Worm (Caenorhabditis elegans) whole organism, young adult: ENCODE data around the gene F54B11.9.

Source experiments
- C17E4.6 ChIP-seq: fragments of 200-800 bp; sonication (Bioruptor generic); IDR thresholded peaks from 2 replicates; pipeline ENCODE4 v1.3.6; 2022; ENCODE audit warnings: missing genetic modification reagents, missing genetic modification characterization, missing compliant biosample characterization
- F10E7.11 ChIP-seq: sonication (generic microtip); optimal IDR thresholded peaks from 2 replicates; lab custom pipeline; 2017; ENCODE audit warnings: mild to moderate bottlenecking, missing genetic modification characterization, moderate library complexity, missing compliant biosample characterization
- F37B4.10 ChIP-seq: fragments of 200-800 bp; sonication (Bioruptor generic); IDR thresholded peaks from 2 replicates; pipeline ENCODE4 v1.3.6; 2022; ENCODE audit warnings: missing genetic modification characterization, missing compliant biosample characterization
- F39B2.1 ChIP-seq: fragments of 200-800 bp; sonication (Bioruptor generic); IDR thresholded peaks from 2 replicates; pipeline ENCODE4 v1.3.6; 2022; ENCODE audit warnings: missing genetic modification reagents, missing genetic modification characterization, missing compliant biosample characterization
- F52B5.7 ChIP-seq: sonication (generic microtip); optimal IDR thresholded peaks from 2 replicates; lab custom pipeline; 2016; ENCODE audit warnings: mild to moderate bottlenecking, missing genetic modification characterization, missing compliant biosample characterization
- K11D2.4 ChIP-seq: fragments of 200-800 bp; sonication (Bioruptor generic); IDR thresholded peaks from 2 replicates; pipeline ENCODE4 v1.3.6; 2022; ENCODE audit warnings: missing genetic modification reagents, missing genetic modification characterization, missing compliant biosample characterization
- K12H6.12 ChIP-seq: fragments of 200-800 bp; sonication (Bioruptor generic); optimal IDR thresholded peaks from 2 replicates; lab custom pipeline; 2018; ENCODE audit warnings: mild to moderate bottlenecking, missing genetic modification characterization, missing compliant biosample characterization
- T26A5.8 ChIP-seq: sonication (generic microtip); optimal IDR thresholded peaks from 2 replicates; lab custom pipeline; 2016; ENCODE audit warnings: missing genetic modification characterization, missing compliant biosample characterization
- Y67H2A.10 ChIP-seq: fragments of 200-800 bp; sonication (Bioruptor generic); conservative IDR thresholded peaks from 2 replicates; pipeline ENCODE4 v1.3.6; 2022; ENCODE audit warnings: missing genetic modification reagents, missing genetic modification characterization, missing compliant biosample characterization
- aptf-2 ChIP-seq: fragments of 200-800 bp; sonication (Bioruptor generic); conservative IDR thresholded peaks from 2 replicates; pipeline ENCODE4 v1.3.6; 2022; ENCODE audit warnings: missing genetic modification reagents, missing genetic modification characterization, missing compliant biosample characterization
- bed-1 ChIP-seq: fragments of 200-800 bp; sonication (Bioruptor generic); IDR thresholded peaks from 2 replicates; pipeline ENCODE4 v1.3.6; 2022; ENCODE audit warnings: missing genetic modification reagents, missing genetic modification characterization, missing compliant biosample characterization
- ccch-3 ChIP-seq: fragments of 200-800 bp; sonication (Bioruptor generic); optimal IDR thresholded peaks from 2 replicates; lab custom pipeline; 2018; ENCODE audit warnings: mild to moderate bottlenecking, missing genetic modification characterization, missing compliant biosample characterization
- ceh-27 ChIP-seq: fragments of 200-800 bp; sonication (Bioruptor generic); optimal IDR thresholded peaks from 2 replicates; lab custom pipeline; 2018; ENCODE audit warnings: mild to moderate bottlenecking, missing genetic modification characterization, moderate library complexity, missing compliant biosample characterization
- ceh-58 ChIP-seq: fragments of 200-800 bp; sonication (Bioruptor generic); IDR thresholded peaks from 2 replicates; pipeline ENCODE4 v1.3.6; 2022; ENCODE audit warnings: missing genetic modification characterization, missing compliant biosample characterization
- chd-7 ChIP-seq: sonication (generic microtip); optimal IDR thresholded peaks from 2 replicates; lab custom pipeline; 2016; ENCODE audit warnings: mild to moderate bottlenecking, missing genetic modification characterization, moderate library complexity, missing compliant biosample characterization
- die-1 ChIP-seq: sonication (generic microtip); optimal IDR thresholded peaks from 2 replicates; lab custom pipeline; 2016; ENCODE audit warnings: missing genotype, mild to moderate bottlenecking, missing genetic modification characterization, missing compliant biosample characterization
- dpl-1 ChIP-seq: fragments of 150-350 bp; optimal IDR thresholded peaks from 2 replicates; lab custom pipeline; 2014; ENCODE audit warnings: missing biosample characterization, missing genetic modification reagents, missing genetic modification characterization
- egl-18 ChIP-seq: fragments of 200-800 bp; sonication (Bioruptor generic); IDR thresholded peaks from 2 replicates; pipeline ENCODE4 v1.3.6; 2022; ENCODE audit warnings: missing genetic modification reagents, missing genetic modification characterization, missing compliant biosample characterization
- egl-44 ChIP-seq: fragments of 200-800 bp; sonication (Bioruptor generic); IDR thresholded peaks from 2 replicates; pipeline ENCODE4 v1.3.6; 2022; ENCODE audit warnings: missing genetic modification reagents, missing genetic modification characterization, missing compliant biosample characterization
- egrh-3 ChIP-seq: fragments of 200-800 bp; sonication (Bioruptor generic); IDR thresholded peaks from 2 replicates; pipeline ENCODE4 v1.3.6; 2022; ENCODE audit warnings: missing genetic modification reagents, missing genetic modification characterization, missing compliant biosample characterization
- gei-17 ChIP-seq: fragments of 200-800 bp; sonication (Bioruptor generic); optimal IDR thresholded peaks from 2 replicates; lab custom pipeline; 2018; ENCODE audit warnings: mild to moderate bottlenecking, missing genetic modification characterization, missing compliant biosample characterization
- hmg-1.2 ChIP-seq: fragments of 200-800 bp; sonication (Bioruptor generic); IDR thresholded peaks from 2 replicates; pipeline ENCODE4 v1.3.6; 2022; ENCODE audit warnings: missing genetic modification reagents, missing genetic modification characterization, missing compliant biosample characterization
- hmg-20 ChIP-seq: fragments of 200-800 bp; sonication (Bioruptor generic); IDR thresholded peaks from 2 replicates; pipeline ENCODE4 v1.3.6; 2022; ENCODE audit warnings: missing genetic modification reagents, missing genetic modification characterization, missing compliant biosample characterization
- hrde-1 ChIP-seq: sonication (generic microtip); optimal IDR thresholded peaks from 2 replicates; lab custom pipeline; 2016; ENCODE audit warnings: missing genetic modification characterization, mild to moderate bottlenecking, missing compliant biosample characterization, moderate library complexity, missing genotype, missing genetic modification reagents, borderline replicate concordance
- lin-26 ChIP-seq: fragments of 200-800 bp; sonication (Bioruptor generic); IDR thresholded peaks from 2 replicates; pipeline ENCODE4 v1.3.6; 2022; ENCODE audit warnings: missing genetic modification reagents, missing genetic modification characterization, missing compliant biosample characterization
- lin-54 ChIP-seq: fragments of 200-800 bp; sonication (Bioruptor generic); optimal IDR thresholded peaks from 2 replicates; lab custom pipeline; 2018; ENCODE audit warnings: mild to moderate bottlenecking, missing genetic modification characterization, missing compliant biosample characterization
- madf-3 ChIP-seq: fragments of 200-800 bp; sonication (Bioruptor generic); IDR thresholded peaks from 2 replicates; pipeline ENCODE4 v1.3.6; 2022; ENCODE audit warnings: missing genetic modification reagents, missing genetic modification characterization, missing compliant biosample characterization
- madf-8 ChIP-seq: fragments of 200-800 bp; sonication (Bioruptor generic); conservative IDR thresholded peaks from 2 replicates; pipeline ENCODE4 v1.3.6; 2022; ENCODE audit warnings: missing genetic modification reagents, missing genetic modification characterization, missing compliant biosample characterization
- mcd-1 ChIP-seq: fragments of 200-800 bp; sonication (Bioruptor generic); IDR thresholded peaks from 2 replicates; pipeline ENCODE4 v1.3.6; 2022; ENCODE audit warnings: missing genetic modification reagents, missing genetic modification characterization, missing compliant biosample characterization
- nhr-27 ChIP-seq: fragments of 200-800 bp; sonication (Bioruptor generic); optimal IDR thresholded peaks from 2 replicates; lab custom pipeline; 2018; ENCODE audit warnings: mild to moderate bottlenecking, missing genetic modification characterization, moderate library complexity, missing compliant biosample characterization
- nhr-80 ChIP-seq: sonication (generic microtip); optimal IDR thresholded peaks from 2 replicates; lab custom pipeline; 2016; ENCODE audit warnings: missing genetic modification characterization, missing compliant biosample characterization
- rpc-1 ChIP-seq, 2 experiments: fragments of 150-350 bp in 1 of 2; sonication (generic microtip) in 1 of 2; optimal IDR thresholded peaks; 2 replicates each; lab custom pipeline; 2014 to 2018; ENCODE audit warnings: missing biosample characterization in 1 of 2, missing genetic modification characterization in 1 of 2, missing genetic modification reagents in 1 of 2, missing genotype in 1 of 2
- sea-2 ChIP-seq: fragments of 200-800 bp; sonication (Bioruptor generic); IDR thresholded peaks from 2 replicates; pipeline ENCODE4 v1.3.6; 2022; ENCODE audit warnings: missing genetic modification characterization, missing compliant biosample characterization
- snpc-1.1 ChIP-seq: sonication (generic microtip); optimal IDR thresholded peaks from 2 replicates; lab custom pipeline; 2017; ENCODE audit warnings: missing genetic modification characterization, mild to moderate bottlenecking, missing compliant biosample characterization, antibody characterized with exemption, moderate library complexity, missing genotype, missing genetic modification reagents; ENCODE audit not compliant: insufficient read depth
- snpc-3.4 ChIP-seq: sonication (generic microtip); optimal IDR thresholded peaks from 2 replicates; lab custom pipeline; 2017; ENCODE audit warnings: missing genetic modification characterization, mild to moderate bottlenecking, missing compliant biosample characterization, antibody characterized with exemption, moderate library complexity, missing genotype, missing genetic modification reagents
- snpc-4 ChIP-seq, 5 experiments: fragments of 150-350 bp in 1 of 5; sonication (generic microtip) in 4 of 5; optimal IDR thresholded peaks; 2 replicates each; lab custom pipeline; 2014 to 2018; ENCODE audit warnings: missing genetic modification characterization in 5 of 5, missing biosample characterization in 3 of 5, antibody characterized with exemption in 2 of 5, mild to moderate bottlenecking in 2 of 5, missing compliant biosample characterization in 2 of 5, missing genotype in 2 of 5, moderate library complexity in 2 of 5, missing genetic modification reagents in 1 of 5
- unc-130 ChIP-seq: sonication (generic microtip); optimal IDR thresholded peaks from 2 replicates; lab custom pipeline; 2016; ENCODE audit warnings: missing genetic modification reagents, missing genetic modification characterization, missing compliant biosample characterization
- zfh-2 ChIP-seq: fragments of 200-800 bp; sonication (Bioruptor generic); conservative IDR thresholded peaks from 2 replicates; pipeline ENCODE4 v1.3.6; 2022; ENCODE audit warnings: missing genetic modification reagents, missing genetic modification characterization, missing compliant biosample characterization
- ztf-18 ChIP-seq: sonication (generic microtip); optimal IDR thresholded peaks from 2 replicates; lab custom pipeline; 2016; ENCODE audit warnings: missing genotype, mild to moderate bottlenecking, missing genetic modification characterization, missing compliant biosample characterization

F54B11.9 gene

ce11 chrX:13583895-13584344, 21.4 kb upstream of the F54B11.9 start:
- TF ChIP-seq F10E7.11 (tag; lab: Kevin White, UChicago) (no peak), F52B5.7 (tag; lab: Kevin White, UChicago) (peak; percentile 63), lin-54 (GFP tag; lab: Kevin White, UChicago) (peak; percentile 5), F37B4.10 (GFP tag; lab: Robert Waterston, UW) (no peak), dpl-1 (no peak), mcd-1 (peak; percentile 38), snpc-3.4 (tag; lab: Kevin White, UChicago) (no peak), ceh-27 (GFP tag; lab: Kevin White, UChicago) (peak; percentile 12), K12H6.12 (tag; lab: Kevin White, UChicago) (peak; percentile 39), egrh-3 (GFP tag; lab: Robert Waterston, UW) (peak; percentile 59), nhr-27 (tag; lab: Kevin White, UChicago) (no peak), hrde-1 (no peak), Y67H2A.10 (GFP tag; lab: Robert Waterston, UW) (no peak), ccch-3 (GFP tag; lab: Kevin White, UChicago) (no peak), snpc-1.1 (tag; lab: Kevin White, UChicago) (no peak), K11D2.4 (GFP tag; lab: Robert Waterston, UW) (no peak), die-1 (tag; lab: Kevin White, UChicago) (peak; percentile 16), hmg-20 (GFP tag; lab: Robert Waterston, UW) (no peak), unc-130 (GFP tag; lab: Kevin White, UChicago) (no peak), madf-8 (GFP tag; lab: Robert Waterston, UW) (no peak), ztf-18 (peak; percentile 10), hmg-1.2 (peak; percentile 48; the same call in 1 of the 2 replicates), rpc-1 (optimal IDR thresholded peaks at IDR 0.05; lab: Kevin White, UChicago) (no peak), rpc-1 (tag; optimal IDR thresholded peaks at IDR 0.05; lab: Kevin White, UChicago) (no peak), gei-17 (GFP tag; lab: Kevin White, UChicago) (peak; percentile 33), egl-44 (GFP tag; lab: Robert Waterston, UW) (no peak), lin-26 (0 out of 2 replicates have a peak, but pooled peaks have one; percentile 45), nhr-80 (tag; lab: Kevin White, UChicago) (peak; percentile 53), F39B2.1 (no peak), snpc-4 (GFP tag; optimal IDR thresholded peaks at IDR 0.05; lab: Kevin White, UChicago) (no peak), snpc-4 (tag; optimal IDR thresholded peaks at IDR 0.05; lab: Kevin White, UChicago) (peak in 2 of 4 experiments; percentile 7 to 52), sea-2 (GFP tag; lab: Robert Waterston, UW) (no peak), ceh-58 (GFP tag; lab: Robert Waterston, UW) (no peak), C17E4.6 (no peak), T26A5.8 (tag; lab: Kevin White, UChicago) (no peak), aptf-2 (GFP tag; lab: Robert Waterston, UW) (0 out of 2 replicates have a peak, but pooled peaks have one; percentile 55), chd-7 (tag; lab: Kevin White, UChicago) (no peak), egl-18 (no peak)

- TF ChIP-seq madf-3 (GFP tag; lab: Robert Waterston, UW) (no peak), bed-1 (GFP tag; lab: Robert Waterston, UW) (no peak), zfh-2 (GFP tag; lab: Robert Waterston, UW) (peak; percentile 58; the same call in 1 of the 2 replicates), lin-54 (GFP tag; lab: Kevin White, UChicago) (peak; percentile 10)
- TF ChIP-seq, all 124 proteins: peak for 2
These were observed 20.5 kb upstream of the F54B11.9 start, which contains the start of gene unc-84 for ce11 chrX:13584725-13585371. Gene unc-84, plus strand, starts transcription at chrX:13584775.
